Worm (Caenorhabditis elegans) whole organism, mixed stage, embryonic: ENCODE data around the gene F35C5.3.

Source experiments
- blmp-1 ChIP-seq: fragments of 150-350 bp; optimal IDR thresholded peaks from 2 replicates; lab custom pipeline; 2014; ENCODE audit warnings: missing biosample characterization, missing genetic modification characterization
- ces-1 ChIP-seq: fragments of 150-350 bp; optimal IDR thresholded peaks from 2 replicates; lab custom pipeline; 2014; ENCODE audit warnings: missing biosample characterization, missing genetic modification reagents, missing genetic modification characterization
- elt-3 ChIP-seq: fragments of 150-350 bp; optimal IDR thresholded peaks from 2 replicates; lab custom pipeline; 2014; ENCODE audit warnings: missing biosample characterization, missing genetic modification characterization
- lin-13 ChIP-seq: fragments of 150-350 bp; optimal IDR thresholded peaks from 2 replicates; lab custom pipeline; 2014; ENCODE audit warnings: missing biosample characterization, missing genetic modification characterization
- lsy-2 ChIP-seq: fragments of 150-350 bp; optimal IDR thresholded peaks from 2 replicates; lab custom pipeline; 2014; ENCODE audit warnings: missing biosample characterization, missing genetic modification characterization
- mep-1 ChIP-seq: fragments of 150-350 bp; optimal IDR thresholded peaks from 2 replicates; lab custom pipeline; 2017; ENCODE audit warnings: missing biosample characterization, missing genetic modification reagents, missing genetic modification characterization, inconsistent platforms
- nhr-28 ChIP-seq: fragments of 150-350 bp; optimal IDR thresholded peaks from 2 replicates; lab custom pipeline; 2014; ENCODE audit warnings: missing biosample characterization, missing genetic modification characterization
- pha-4 ChIP-seq: fragments of 150-350 bp; optimal IDR thresholded peaks from 2 replicates; lab custom pipeline; 2018; ENCODE audit warnings: missing biosample characterization, missing genetic modification reagents, missing genetic modification characterization
- snpc-4 ChIP-seq: fragments of 150-350 bp; optimal IDR thresholded peaks from 2 replicates; lab custom pipeline; 2014; ENCODE audit warnings: missing biosample characterization, missing genetic modification characterization
- unc-120 ChIP-seq: sonication (generic microtip); optimal IDR thresholded peaks from 2 replicates; lab custom pipeline; 2017; ENCODE audit warnings: missing genetic modification characterization, missing compliant biosample characterization; ENCODE audit not compliant: poor library complexity, severe bottlenecking
- unc-62 ChIP-seq: fragments of 150-350 bp; optimal IDR thresholded peaks from 2 replicates; lab custom pipeline; 2014; ENCODE audit warnings: missing biosample characterization, missing genetic modification reagents, missing genetic modification characterization

ce11 chrII:12908779-12909178, 20.2 kb downstream of the F35C5.3 start, which contains the start of gene ddn-2:
- no peak for TF ChIP-seq mep-1
- no peak for TF ChIP-seq pha-4 (tag; lab: Kevin White, UChicago)
- no peak for TF ChIP-seq elt-3
- TF ChIP-seq lsy-2 (tag; lab: Kevin White, UChicago) = no peak
- no peak for TF ChIP-seq nhr-28 (tag; lab: Kevin White, UChicago)
- TF ChIP-seq unc-120 (tag; lab: Kevin White, UChicago) = no peak
- TF ChIP-seq unc-62 (GFP tag; lab: Kevin White, UChicago) = no peak
- TF ChIP-seq lin-13 (tag; lab: Kevin White, UChicago) = no peak
- no peak for TF ChIP-seq blmp-1
- no peak for TF ChIP-seq ces-1 (GFP tag; lab: Kevin White, UChicago)
- TF ChIP-seq snpc-4 = no peak
